Fruit fly (Drosophila melanogaster) whole organism, embryonic: ENCODE data around the gene CG6126.

ENCODE experiments used
- B-H1 ChIP-seq: fragments of 200-800 bp; sonication (Bioruptor generic); IDR thresholded peaks from 3 replicates; pipeline ENCODE4 v1.3.6; 2022; ENCODE audit warnings: missing biosample characterization, missing genetic modification characterization
- CG10209 ChIP-seq: fragments of 200-800 bp; sonication (Bioruptor generic); optimal IDR thresholded peaks from 3 replicates; lab custom pipeline; 2017; ENCODE audit warnings: missing biosample characterization, mild to moderate bottlenecking, missing genetic modification characterization, missing genetic modification reagents
- CG10543 ChIP-seq: fragments of 200-800 bp; sonication (Bioruptor generic); optimal IDR thresholded peaks from 3 replicates; lab custom pipeline; 2017; ENCODE audit warnings: missing biosample characterization, mild to moderate bottlenecking, missing genetic modification characterization, moderate library complexity
- CG11398 ChIP-seq: fragments of 200-800 bp; sonication (Bioruptor generic); optimal IDR thresholded peaks from 2 replicates; lab custom pipeline; 2016; ENCODE audit warnings: missing biosample characterization, missing genetic modification characterization
- CG12769 ChIP-seq: fragments of 200-800 bp; sonication (Bioruptor generic); optimal IDR thresholded peaks from 2 replicates; lab custom pipeline; 2019; ENCODE audit warnings: missing biosample characterization, mild to moderate bottlenecking, missing genetic modification characterization, moderate library complexity
- CG13123 ChIP-seq: fragments of 200-800 bp; sonication (Bioruptor generic); optimal IDR thresholded peaks from 2 replicates; lab custom pipeline; 2016; ENCODE audit warnings: missing biosample characterization, missing genetic modification characterization
- CG14050 ChIP-seq: fragments of 200-800 bp; sonication (Bioruptor generic); IDR thresholded peaks from 3 replicates; pipeline ENCODE4 v1.3.6; 2022; ENCODE audit warnings: missing biosample characterization, missing genetic modification characterization
- CG14667 ChIP-seq: fragments of 200-800 bp; sonication (Bioruptor generic); IDR thresholded peaks from 2 replicates; pipeline ENCODE4 v1.3.6; 2022; ENCODE audit warnings: missing biosample characterization, missing genetic modification characterization
- CG14965 ChIP-seq: fragments of 200-800 bp; sonication (Bioruptor generic); optimal IDR thresholded peaks from 2 replicates; lab custom pipeline; 2016; ENCODE audit warnings: missing biosample characterization, missing genetic modification characterization, borderline replicate concordance
- CG1529 ChIP-seq: fragments of 200-800 bp; sonication (Bioruptor generic); optimal IDR thresholded peaks from 3 replicates; lab custom pipeline; 2018; ENCODE audit warnings: missing biosample characterization, missing genetic modification characterization
- CG1603 ChIP-seq: fragments of 200-800 bp; sonication (Bioruptor generic); optimal IDR thresholded peaks from 2 replicates; lab custom pipeline; 2019; ENCODE audit warnings: missing biosample characterization, mild to moderate bottlenecking, missing genetic modification characterization, moderate library complexity
- CG16779 ChIP-seq: fragments of 200-800 bp; sonication (Bioruptor generic); IDR thresholded peaks from 2 replicates; pipeline ENCODE4 v1.3.6; 2022; ENCODE audit warnings: missing biosample characterization, missing genetic modification characterization
- CG16813 ChIP-seq: fragments of 200-800 bp; sonication (Bioruptor generic); IDR thresholded peaks from 3 replicates; pipeline ENCODE4 v1.3.6; 2022; ENCODE audit warnings: missing biosample characterization, missing genetic modification characterization; ENCODE audit not compliant: partially characterized antibody
- CG2678 ChIP-seq: fragments of 200-800 bp; sonication (Bioruptor generic); optimal IDR thresholded peaks from 3 replicates; lab custom pipeline; 2019; ENCODE audit warnings: missing biosample characterization, mild to moderate bottlenecking, missing genetic modification characterization, moderate library complexity
- CG2875 ChIP-seq: fragments of 200-800 bp; sonication (Bioruptor generic); optimal IDR thresholded peaks from 2 replicates; lab custom pipeline; 2017; ENCODE audit warnings: missing biosample characterization, mild to moderate bottlenecking, missing genetic modification characterization, missing genetic modification reagents
- CG30431 ChIP-seq: fragments of 200-800 bp; sonication (Bioruptor generic); optimal IDR thresholded peaks from 2 replicates; lab custom pipeline; 2017; ENCODE audit warnings: missing biosample characterization, missing genetic modification characterization
- CG4707 ChIP-seq: fragments of 200-800 bp; sonication (Bioruptor generic); optimal IDR thresholded peaks from 2 replicates; lab custom pipeline; 2018; ENCODE audit warnings: missing biosample characterization, mild to moderate bottlenecking, missing genetic modification characterization, moderate library complexity
- CG5953 ChIP-seq: fragments of 200-800 bp; sonication (Bioruptor generic); IDR thresholded peaks from 2 replicates; pipeline ENCODE4 v1.3.6; 2022; ENCODE audit warnings: missing biosample characterization, missing genetic modification characterization
- CG7271 ChIP-seq: fragments of 200-800 bp; sonication (Bioruptor generic); optimal IDR thresholded peaks from 2 replicates; lab custom pipeline; 2018; ENCODE audit warnings: missing biosample characterization, mild to moderate bottlenecking, missing genetic modification characterization, moderate library complexity
- CG7839 ChIP-seq: fragments of 200-800 bp; sonication (Bioruptor generic); optimal IDR thresholded peaks from 3 replicates; lab custom pipeline; 2018; ENCODE audit warnings: missing biosample characterization, mild to moderate bottlenecking, missing genetic modification characterization, moderate library complexity
- CG8290 ChIP-seq, 3 experiments: fragments of 200-800 bp; sonication (Bioruptor generic); optimal IDR thresholded peaks; 2 replicates each; lab custom pipeline; 2016 to 2019; ENCODE audit warnings: missing biosample characterization in 3 of 3, missing genetic modification characterization in 3 of 3, mild to moderate bottlenecking in 2 of 3, moderate library complexity in 1 of 3
- Deaf1 ChIP-seq: fragments of 200-800 bp; optimal IDR thresholded peaks from 3 replicates; lab custom pipeline; 2019; ENCODE audit warnings: missing biosample characterization, mild to moderate bottlenecking, missing genetic modification characterization, moderate library complexity
- Dfd ChIP-seq, 2 experiments: fragments of >200 bp; optimal IDR thresholded peaks; 2 replicates each; lab custom pipeline; 2017; ENCODE audit warnings: missing biosample characterization in 2 of 2, missing genetic modification characterization in 2 of 2
- Eip74EF ChIP-seq, 2 experiments: fragments of 200-800 bp in 1 of 2; fragments of >200 bp in 1 of 2; sonication (Bioruptor generic) in 1 of 2; optimal IDR thresholded peaks; 2 replicates each; lab custom pipeline; 2017 to 2019; ENCODE audit warnings: missing biosample characterization in 2 of 2, missing genetic modification characterization in 2 of 2, mild to moderate bottlenecking in 1 of 2, moderate library complexity in 1 of 2
- HLHmδ ChIP-seq: fragments of 200-800 bp; sonication (Bioruptor generic); optimal IDR thresholded peaks from 2 replicates; lab custom pipeline; 2018; ENCODE audit warnings: missing biosample characterization, mild to moderate bottlenecking, missing genetic modification characterization, moderate library complexity
- Hr78 ChIP-seq, 2 experiments: fragments of 200-800 bp in 1 of 2; fragments of >200 bp in 1 of 2; sonication (Bioruptor generic) in 1 of 2; optimal IDR thresholded peaks; 2 replicates each; lab custom pipeline; 2017 to 2019; ENCODE audit warnings: missing biosample characterization in 2 of 2, missing genetic modification characterization in 2 of 2, mild to moderate bottlenecking in 1 of 2, moderate library complexity in 1 of 2
- MESR4 ChIP-seq: fragments of 200-800 bp; sonication (Bioruptor generic); optimal IDR thresholded peaks from 2 replicates; lab custom pipeline; 2018; ENCODE audit warnings: missing biosample characterization, mild to moderate bottlenecking, missing genetic modification characterization, moderate library complexity
- Med ChIP-seq: fragments of 200-800 bp; sonication (Bioruptor generic); peaks from one replicate; lab custom pipeline; 2016; ENCODE audit warnings: missing biosample characterization, missing genetic modification characterization, mild to moderate bottlenecking, inconsistent platforms, moderate library complexity
- Pdp1 ChIP-seq, 2 experiments: fragments of 200-800 bp; sonication (Bioruptor generic); optimal IDR thresholded peaks; 3 replicates each; lab custom pipeline; 2016; ENCODE audit warnings: missing biosample characterization in 2 of 2, missing genetic modification characterization in 2 of 2, mild to moderate bottlenecking in 1 of 2, moderate library complexity in 1 of 2
- Vsx1 ChIP-seq: fragments of 200-800 bp; sonication (Bioruptor generic); optimal IDR thresholded peaks from 2 replicates; lab custom pipeline; 2017; ENCODE audit warnings: missing biosample characterization, mild to moderate bottlenecking, missing genetic modification characterization, missing genetic modification reagents
- abd-A ChIP-seq: fragments of 200-800 bp; sonication (Bioruptor generic); optimal IDR thresholded peaks from 3 replicates; lab custom pipeline; 2019; ENCODE audit warnings: missing biosample characterization, mild to moderate bottlenecking, missing genetic modification characterization, moderate library complexity
- cg ChIP-seq: fragments of 200-800 bp; sonication (Bioruptor generic); optimal IDR thresholded peaks from 3 replicates; lab custom pipeline; 2019; ENCODE audit warnings: missing biosample characterization, mild to moderate bottlenecking, missing genetic modification characterization, moderate library complexity
- croc ChIP-seq: fragments of 200-800 bp; sonication (Bioruptor generic); conservative IDR thresholded peaks from 3 replicates; pipeline ENCODE4 v1.3.6; 2022; ENCODE audit warnings: missing biosample characterization, missing genetic modification characterization
- cwo ChIP-seq: fragments of 200-800 bp; sonication (Bioruptor generic); optimal IDR thresholded peaks from 3 replicates; lab custom pipeline; 2017; ENCODE audit warnings: missing biosample characterization, missing genetic modification characterization, mild to moderate bottlenecking, moderate library complexity, missing genetic modification reagents
- eve ChIP-seq, 2 experiments: fragments of >200 bp; optimal IDR thresholded peaks; 2 replicates each; lab custom pipeline; 2017; ENCODE audit warnings: missing biosample characterization in 2 of 2, missing genetic modification characterization in 2 of 2
- exex ChIP-seq: fragments of 200-800 bp; sonication (Bioruptor generic); optimal IDR thresholded peaks from 4 replicates; lab custom pipeline; 2018; ENCODE audit warnings: missing biosample characterization, mild to moderate bottlenecking, missing genetic modification characterization, moderate library complexity
- gro ChIP-seq: fragments of 200-800 bp; sonication (Bioruptor generic); optimal IDR thresholded peaks from 2 replicates; lab custom pipeline; 2016; ENCODE audit warnings: missing biosample characterization, missing genetic modification characterization
- nerfin-1 ChIP-seq: fragments of 200-800 bp; sonication (Bioruptor generic); optimal IDR thresholded peaks from 3 replicates; lab custom pipeline; 2019; ENCODE audit warnings: missing biosample characterization, mild to moderate bottlenecking, missing genetic modification characterization, moderate library complexity
- run ChIP-seq: fragments of 200-800 bp; sonication (Bioruptor generic); optimal IDR thresholded peaks from 3 replicates; lab custom pipeline; 2018; ENCODE audit warnings: missing biosample characterization, mild to moderate bottlenecking, missing genetic modification characterization
- sd ChIP-seq: fragments of 200-800 bp; sonication (Bioruptor generic); optimal IDR thresholded peaks from 3 replicates; lab custom pipeline; 2018; ENCODE audit warnings: missing biosample characterization, mild to moderate bottlenecking, missing genetic modification characterization, moderate library complexity
- shn ChIP-seq: fragments of 200-800 bp; sonication (Bioruptor generic); optimal IDR thresholded peaks from 3 replicates; lab custom pipeline; 2016; ENCODE audit warnings: missing biosample characterization, missing genetic modification characterization
- sob ChIP-seq: fragments of 200-800 bp; sonication (Bioruptor generic); IDR thresholded peaks from 2 replicates; pipeline ENCODE4 v1.3.6; 2022; ENCODE audit warnings: missing biosample characterization, missing genetic modification characterization
- sug ChIP-seq: fragments of 200-800 bp; optimal IDR thresholded peaks from 2 replicates; lab custom pipeline; 2019; ENCODE audit warnings: missing biosample characterization, mild to moderate bottlenecking, missing genetic modification characterization, moderate library complexity
- tgo ChIP-seq: fragments of 200-800 bp; sonication (Bioruptor generic); IDR thresholded peaks from 3 replicates; pipeline ENCODE4 v1.3.6; 2022; ENCODE audit warnings: missing biosample characterization, missing genetic modification characterization
- tll ChIP-seq, 2 experiments: fragments of 200-800 bp in 1 of 2; fragments of >200 bp in 1 of 2; sonication (Bioruptor generic) in 1 of 2; optimal IDR thresholded peaks; 2 replicates each; lab custom pipeline; 2017 to 2019; ENCODE audit warnings: missing biosample characterization in 2 of 2, missing genetic modification characterization in 2 of 2, mild to moderate bottlenecking in 1 of 2, moderate library complexity in 1 of 2

Gene CG6126

DNA sequence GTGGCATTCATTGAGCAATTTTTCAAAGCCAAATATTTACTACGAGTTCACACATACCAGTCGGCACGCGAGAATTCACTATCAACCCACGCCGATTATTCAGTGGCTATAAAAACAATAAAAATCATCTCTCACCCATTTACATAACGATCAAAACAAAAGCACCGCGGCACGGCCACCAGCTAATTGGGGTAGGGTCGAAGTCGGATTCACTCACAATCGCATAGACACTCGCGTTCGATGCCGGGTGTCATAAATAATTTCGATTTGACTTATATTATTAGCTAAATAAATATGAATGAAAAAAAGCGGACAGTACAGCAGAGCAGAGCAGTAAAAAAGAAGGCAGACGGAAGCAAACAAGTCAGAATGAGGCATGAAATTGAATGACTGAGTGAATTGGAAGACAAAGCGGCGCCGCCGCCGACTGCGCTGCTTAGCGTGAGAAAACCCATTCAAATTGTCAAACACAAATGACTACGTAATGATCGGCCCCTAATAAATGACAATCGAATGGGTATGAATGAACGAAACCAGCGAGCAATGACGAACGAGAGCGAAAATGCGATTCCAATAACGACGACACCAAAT, 27.3 kb upstream of the CG6126 start (continued):
- TF ChIP-seq Pdp1 (GFP tag; optimal IDR thresholded peaks at IDR 0.05; lab: Kevin White, UChicago) (peak in 1 of 2 experiments; percentile 95), CG10543 (GFP tag; lab: Kevin White, UChicago) (peak; percentile 76), Dfd (GFP tag; optimal IDR thresholded peaks at IDR 0.05; lab: Kevin White, UChicago) (no peak), CG7839 (tag; lab: Kevin White, UChicago) (peak; percentile 1), B-H1 (GFP tag; lab: Robert Waterston, UW) (no peak), tgo (GFP tag; lab: Robert Waterston, UW) (no peak), CG16813 (GFP tag; lab: Robert Waterston, UW) (no peak), croc (no peak), CG1529 (no peak), Eip74EF (GFP tag; optimal IDR thresholded peaks at IDR 0.05; lab: Kevin White, UChicago) (peak in 1 of 2 experiments; percentile 74), CG8290 (GFP tag; optimal IDR thresholded peaks at IDR 0.05; lab: Kevin White, UChicago) (no peak), CG8290 (tag; optimal IDR thresholded peaks at IDR 0.05; lab: Kevin White, UChicago) (peak in 1 of 2 experiments; percentile 4), CG2875 (GFP tag; lab: Kevin White, UChicago) (no peak), nerfin-1 (tag; lab: Kevin White, UChicago) (no peak), CG2678 (peak; percentile 31), CG11398 (GFP tag; lab: Kevin White, UChicago) (no peak), CG14667 (no peak), CG10209 (GFP tag; lab: Kevin White, UChicago) (peak; percentile 15), sob (GFP tag; lab: Robert Waterston, UW) (no peak), MESR4 (no peak), sd (tag; lab: Kevin White, UChicago) (peak; percentile 97), CG4707 (GFP tag; lab: Kevin White, UChicago) (no peak), CG12769 (tag; lab: Kevin White, UChicago) (peak; percentile 31), CG16779 (no peak), CG5953 (GFP tag; lab: Robert Waterston, UW) (no peak), CG14050 (no peak), CG7271 (no peak)

DNA sequence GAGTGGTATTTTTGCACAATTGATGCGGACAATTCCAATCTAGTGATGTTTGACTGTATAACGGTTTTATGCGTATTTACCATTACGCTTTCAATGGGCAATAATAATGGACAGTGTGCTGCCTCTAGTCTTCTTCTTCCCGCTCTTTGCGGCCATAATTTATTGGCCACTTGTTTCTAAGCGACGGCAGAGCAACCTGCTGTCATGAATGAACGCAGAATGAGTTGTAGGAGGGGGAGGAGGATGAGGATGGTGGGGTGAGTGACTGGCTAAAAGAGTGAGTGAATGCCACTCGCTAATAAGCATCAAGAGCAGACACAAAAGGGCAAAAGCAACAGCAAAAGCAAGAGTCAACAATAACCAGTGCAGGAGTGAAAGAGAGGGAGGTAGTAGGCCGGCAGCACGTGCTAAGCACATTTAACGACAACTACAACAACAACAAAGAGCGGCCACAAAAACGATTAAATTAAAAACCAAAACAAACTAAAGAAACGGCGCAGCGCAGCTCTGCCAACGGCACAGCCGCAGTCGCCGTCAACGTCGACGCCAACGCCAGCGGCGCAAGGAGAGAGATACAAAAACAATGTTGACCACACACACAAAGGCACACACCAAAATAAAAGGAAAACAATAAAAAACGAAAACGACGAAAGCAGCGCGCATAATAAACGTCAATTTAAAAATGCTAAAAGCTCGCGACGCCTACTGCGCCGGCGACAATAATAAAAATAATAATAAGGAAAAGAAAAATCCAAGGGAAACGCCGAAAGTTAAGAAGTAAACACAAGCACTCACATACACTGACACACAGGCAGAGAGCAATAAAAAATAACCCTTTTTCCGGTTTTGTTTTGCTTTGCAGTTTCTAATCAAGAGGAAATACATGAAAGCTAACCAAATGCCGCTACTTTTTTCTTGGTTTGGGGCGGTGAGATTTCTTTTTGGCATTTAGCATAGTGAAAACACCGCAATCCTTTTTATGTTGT, 26.1 kb upstream of the CG6126 start:
- TF ChIP-seq Med (GFP tag; lab: Kevin White, UChicago) (peak; percentile 80), nerfin-1 (tag; lab: Kevin White, UChicago) (peak; percentile 54), eve (GFP tag; optimal IDR thresholded peaks at IDR 0.05; lab: Kevin White, UChicago) (peak in 1 of 2 experiments; percentile 73), sd (tag; lab: Kevin White, UChicago) (peak; percentile 7), Hr78 (GFP tag; optimal IDR thresholded peaks at IDR 0.05; lab: Kevin White, UChicago) (peak in 1 of 2 experiments; percentile 28), gro (GFP tag; lab: Kevin White, UChicago) (peak; percentile 53), cwo (GFP tag; lab: Kevin White, UChicago) (peak; percentile 99), run (tag; lab: Kevin White, UChicago) (peak; percentile 16), CG30431 (GFP tag; lab: Kevin White, UChicago) (no peak), abd-A (tag; lab: Kevin White, UChicago) (peak; percentile 90), CG14965 (no peak), CG12769 (tag; lab: Kevin White, UChicago) (peak; percentile 23), HLHmδ (GFP tag; lab: Kevin White, UChicago) (peak; percentile 36), sug (tag; lab: Kevin White, UChicago) (peak; percentile 3), Vsx1 (GFP tag; lab: Kevin White, UChicago) (peak; percentile 18), Deaf1 (tag; lab: Kevin White, UChicago) (peak; percentile 5), exex (tag; lab: Kevin White, UChicago) (peak; percentile 12), tll (GFP tag; optimal IDR thresholded peaks at IDR 0.05; lab: Kevin White, UChicago) (peak in 1 of 2 experiments; percentile 7), cg (GFP tag; lab: Kevin White, UChicago) (peak; percentile 60), CG13123 (GFP tag; lab: Kevin White, UChicago) (no peak), CG1603 (tag; lab: Kevin White, UChicago) (no peak), shn (GFP tag; lab: Kevin White, UChicago) (no peak)
